Fruit fly (Drosophila melanogaster) whole organism, pupa: ENCODE results near the gene CG14974.

Experiments
- CG10348 ChIP-seq: fragments of 200-800 bp; sonication (Bioruptor generic); IDR thresholded peaks from 2 replicates; pipeline ENCODE4 v1.3.6; 2022; ENCODE audit warnings: missing biosample characterization, missing genetic modification characterization
- CG13204 ChIP-seq: fragments of 200-800 bp; sonication (Bioruptor generic); optimal IDR thresholded peaks from 2 replicates; lab custom pipeline; 2018; ENCODE audit warnings: missing biosample characterization, mild to moderate bottlenecking, missing genetic modification characterization, moderate library complexity
- CG14655 ChIP-seq: fragments of 200-800 bp; sonication (Bioruptor generic); optimal IDR thresholded peaks from 3 replicates; lab custom pipeline; 2017; ENCODE audit warnings: mild to moderate bottlenecking, missing biosample characterization, missing genetic modification reagents, missing genetic modification characterization
- CG15710 ChIP-seq: fragments of 200-800 bp; sonication (Bioruptor generic); optimal IDR thresholded peaks from 2 replicates; lab custom pipeline; 2018; ENCODE audit warnings: missing biosample characterization, mild to moderate bottlenecking, missing genetic modification characterization, moderate library complexity
- CG34367 ChIP-seq: fragments of 200-800 bp; sonication (Bioruptor generic); optimal IDR thresholded peaks from 2 replicates; lab custom pipeline; 2018; ENCODE audit warnings: missing biosample characterization, mild to moderate bottlenecking, missing genetic modification characterization
- CG8159 ChIP-seq: fragments of 200-800 bp; sonication (Bioruptor generic); optimal IDR thresholded peaks from 3 replicates; lab custom pipeline; 2018; ENCODE audit warnings: missing biosample characterization, mild to moderate bottlenecking, missing genetic modification characterization, moderate library complexity
- CG8301 ChIP-seq: fragments of 200-800 bp; sonication (Bioruptor generic); optimal IDR thresholded peaks from 2 replicates; lab custom pipeline; 2018; ENCODE audit warnings: missing biosample characterization, mild to moderate bottlenecking, missing genetic modification characterization
- CG9948 ChIP-seq: fragments of 200-800 bp; sonication (Bioruptor generic); optimal IDR thresholded peaks from 2 replicates; lab custom pipeline; 2018; ENCODE audit warnings: missing biosample characterization, mild to moderate bottlenecking, missing genetic modification characterization, moderate library complexity
- D1 ChIP-seq: fragments of 200-800 bp; sonication (Bioruptor generic); optimal IDR thresholded peaks from 2 replicates; lab custom pipeline; 2018; ENCODE audit warnings: missing biosample characterization, mild to moderate bottlenecking, missing genetic modification characterization, moderate library complexity
- EcR ChIP-seq: fragments of 200-800 bp; sonication (Bioruptor generic); optimal IDR thresholded peaks from 3 replicates; lab custom pipeline; 2019; ENCODE audit warnings: missing biosample characterization, missing genetic modification characterization, mild to moderate bottlenecking, moderate library complexity, missing genetic modification reagents
- Ets98B ChIP-seq: fragments of 200-800 bp; sonication (Bioruptor generic); IDR thresholded peaks from 2 replicates; pipeline ENCODE4 v1.3.6; 2022; ENCODE audit warnings: missing biosample characterization, missing genetic modification characterization
- Pif1A ChIP-seq: fragments of 200-800 bp; sonication (Bioruptor generic); optimal IDR thresholded peaks from 3 replicates; lab custom pipeline; 2016; ENCODE audit warnings: missing biosample characterization, missing genetic modification characterization
- Pif1B ChIP-seq: fragments of 200-800 bp; sonication (Bioruptor generic); optimal IDR thresholded peaks from 3 replicates; lab custom pipeline; 2016; ENCODE audit warnings: missing biosample characterization, missing genetic modification characterization
- Snoo ChIP-seq: fragments of 200-800 bp; sonication (Bioruptor generic); optimal IDR thresholded peaks from 3 replicates; lab custom pipeline; 2017; ENCODE audit warnings: missing biosample characterization, mild to moderate bottlenecking, missing genetic modification characterization, inconsistent platforms
- fd96Ca ChIP-seq: fragments of 200-800 bp; sonication (Bioruptor generic); IDR thresholded peaks from 3 replicates; pipeline ENCODE4 v1.3.6; 2022; ENCODE audit warnings: missing biosample characterization, missing genetic modification characterization
- rn ChIP-seq: fragments of 200-800 bp; sonication (Bioruptor generic); IDR thresholded peaks from 2 replicates; pipeline ENCODE4 v1.3.6; 2022; ENCODE audit warnings: missing biosample characterization, missing genetic modification characterization

Gene CG14974

dm6 chr3L:3596346-3596745, 24.5 kb downstream of the CG14974 start:
- TF ChIP-seq Snoo (tag; lab: Kevin White, UChicago) = no peak
- TF ChIP-seq Pif1B (GFP tag; lab: Kevin White, UChicago) = no peak
- TF ChIP-seq CG8301 (tag; lab: Kevin White, UChicago) = no peak
- TF ChIP-seq D1 = no peak
- no peak for TF ChIP-seq CG14655 (GFP tag; lab: Kevin White, UChicago)
- no peak for TF ChIP-seq Pif1A (GFP tag; lab: Kevin White, UChicago)
- no peak for TF ChIP-seq CG9948
- TF ChIP-seq CG13204 (GFP tag; lab: Kevin White, UChicago) = no peak
- no peak for TF ChIP-seq EcR (GFP tag; lab: Kevin White, UChicago)
- TF ChIP-seq CG8159 = no peak
- TF ChIP-seq CG15710 = no peak
- TF ChIP-seq fd96Ca = no peak
- no peak for TF ChIP-seq Ets98B
- TF ChIP-seq CG10348 (GFP tag; lab: Robert Waterston, UW) = no peak
- TF ChIP-seq rn (GFP tag; lab: Robert Waterston, UW) = no peak

- TF ChIP-seq CG9948 (no peak), Pif1A (GFP tag; lab: Kevin White, UChicago) (no peak)
Measured at dm6 chr3L:3593558-3593957, 27.3 kb downstream of the CG14974 start.

- TF ChIP-seq Pif1B (GFP tag; lab: Kevin White, UChicago) (no peak), Snoo (tag; lab: Kevin White, UChicago) (no peak), CG13204 (GFP tag; lab: Kevin White, UChicago) (no peak), EcR (GFP tag; lab: Kevin White, UChicago) (no peak), CG8301 (tag; lab: Kevin White, UChicago) (no peak), CG34367 (tag; lab: Kevin White, UChicago) (no peak), CG8159 (no peak), D1 (no peak), fd96Ca (no peak)
- TF ChIP-seq, all 21 proteins: peak for 0
Measured at dm6 chr3L:3570617-3571016, 50.2 kb downstream of the CG14974 start.
